Fruit fly (Drosophila melanogaster): ENCODE measurements around the gene Taf4.

Taf4 gene

DNA sequence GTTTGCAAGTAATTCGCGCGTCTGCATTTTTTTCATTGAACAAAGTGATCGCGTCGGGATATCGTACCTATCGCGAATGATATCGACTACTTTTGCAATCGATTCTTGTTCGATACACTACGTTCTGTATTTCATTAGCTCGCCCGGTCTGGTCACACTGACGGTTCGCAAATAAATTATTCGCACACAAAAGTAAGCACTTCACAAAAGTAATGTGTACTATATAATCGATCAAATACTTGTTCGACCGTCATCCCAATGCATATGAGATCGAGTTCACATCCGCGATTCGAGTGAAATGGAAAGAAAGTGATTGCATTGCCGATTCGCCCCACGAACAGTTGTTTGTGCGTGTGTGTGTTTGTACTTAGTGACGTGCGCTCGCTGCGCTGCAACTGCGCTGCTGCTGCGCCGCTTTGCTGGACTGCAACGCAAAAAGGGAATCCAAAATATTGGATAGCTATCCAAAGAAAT is 22.6 kb upstream of the Taf4 start, which contains the start of the genes CG5235 and ClC-c (continued):
- TF ChIP-seq Sry-δ (GFP tag; optimal IDR thresholded peaks at IDR 0.05) (peak; percentile 66), CG6654 (GFP tag; optimal IDR thresholded peaks at IDR 0.05) (no peak), CG42726 (GFP tag; IDR thresholded peaks at IDR 0.05; ENCODE audit: partially characterized antibody) (peak; percentile 21; the same call in 1 of the 2 replicates), ssp (GFP tag; IDR thresholded peaks at IDR 0.05) (no peak), HLH3B (GFP tag; IDR thresholded peaks at IDR 0.05) (no peak), Antp (GFP tag; optimal IDR thresholded peaks at IDR 0.05) (no peak), Tbp (GFP tag; optimal IDR thresholded peaks at IDR 0.05) (no peak), grau (tag; optimal IDR thresholded peaks at IDR 0.05) (no peak), zfh1 (GFP tag; IDR thresholded peaks at IDR 0.05) (no peak), cas (GFP tag; IDR thresholded peaks at IDR 0.05) (no peak), CG8944 (GFP tag; optimal IDR thresholded peaks at IDR 0.05) (no peak), dimm (GFP tag; IDR thresholded peaks at IDR 0.05) (no peak), Dbx (GFP tag; IDR thresholded peaks at IDR 0.05) (no peak), Elba2 (GFP tag; optimal IDR thresholded peaks at IDR 0.05) (no peak), CG4820 (GFP tag; optimal IDR thresholded peaks at IDR 0.05) (no peak), MBD-R2 (GFP tag; IDR thresholded peaks at IDR 0.05) (peak; percentile 56), NC2β (GFP tag; optimal IDR thresholded peaks at IDR 0.05) (no peak), CG32767 (GFP tag; IDR thresholded peaks at IDR 0.05) (no peak), CG5953 (GFP tag; IDR thresholded peaks at IDR 0.05) (no peak), sim (GFP tag; IDR thresholded peaks at IDR 0.05) (no peak), gce (GFP tag; IDR thresholded peaks at IDR 0.05) (no peak), h (optimal IDR thresholded peaks at IDR 0.05) (no peak), nmo (GFP tag; optimal IDR thresholded peaks at IDR 0.05) (peak; percentile 26), CG2202 (tag; optimal IDR thresholded peaks at IDR 0.05) (no peak), CG11560 (tag; IDR thresholded peaks at IDR 0.05) (peak; percentile 97), CG8478 (optimal IDR thresholded peaks at IDR 0.05) (no peak), dmrt11E (tag; optimal IDR thresholded peaks at IDR 0.05) (no peak), CG1233 (GFP tag; optimal IDR thresholded peaks at IDR 0.05) (no peak), Hmx (GFP tag; optimal IDR thresholded peaks at IDR 0.05) (no peak), fd3F (GFP tag; optimal IDR thresholded peaks at IDR 0.05) (no peak), CG30020 (tag; optimal IDR thresholded peaks at IDR 0.05) (peak; percentile 1), CG3407 (GFP tag; optimal IDR thresholded peaks at IDR 0.05) (no peak), Med (GFP tag) (peak; percentile 79), CG7271 (tag; optimal IDR thresholded peaks at IDR 0.05) (no peak), luna (GFP tag; optimal IDR thresholded peaks at IDR 0.05) (no peak), CG11085 (GFP tag; IDR thresholded peaks at IDR 0.05) (no peak), bbx (GFP tag; IDR thresholded peaks at IDR 0.05; ENCODE audit: partially characterized antibody) (peak; percentile 91), wek (GFP tag; optimal IDR thresholded peaks at IDR 0.05) (no peak), fd96Cb (tag; optimal IDR thresholded peaks at IDR 0.05) (no peak), zf30C (GFP tag; optimal IDR thresholded peaks at IDR 0.05) (no peak), CG9215 (GFP tag; IDR thresholded peaks at IDR 0.05) (no peak), Mrtf (GFP tag; IDR thresholded peaks at IDR 0.05) (no peak), Fer1 (GFP tag; optimal IDR thresholded peaks at IDR 0.05) (peak; percentile 38), CG11695 (GFP tag; IDR thresholded peaks at IDR 0.05) (no peak), sens-2 (GFP tag; IDR thresholded peaks at IDR 0.05) (no peak), Trl (optimal IDR thresholded peaks at IDR 0.05) (no peak), Trl (GFP tag; optimal IDR thresholded peaks at IDR 0.05) (no peak), Ets65A (GFP tag) (no peak), Ptx1 (GFP tag; IDR thresholded peaks at IDR 0.05) (no peak), CG13624 (GFP tag; optimal IDR thresholded peaks at IDR 0.05) (peak; percentile 37), CG13123 (GFP tag; optimal IDR thresholded peaks at IDR 0.05) (no peak), tna (GFP tag; IDR thresholded peaks at IDR 0.05; ENCODE audit: partially characterized antibody) (peak; percentile 86), CG16813 (GFP tag; IDR thresholded peaks at IDR 0.05; ENCODE audit: partially characterized antibody) (peak; percentile 79)

Data from whole organism, embryonic.